Fruit fly (Drosophila melanogaster): ENCODE measurements around the gene CG9701.

CG9701 gene

dm6 chr3L:16708738-16709350, 24.5 kb upstream of the CG9701 start (continued):
- TF ChIP-seq CG42726 (GFP tag; IDR thresholded peaks at IDR 0.05; ENCODE audit: partially characterized antibody): no peak
- peak; percentile 56; the same call in 1 of the 2 replicates for TF ChIP-seq crol (GFP tag; IDR thresholded peaks at IDR 0.05)
- TF ChIP-seq ftz-f1 (GFP tag; optimal IDR thresholded peaks at IDR 0.05): peak; percentile 14
- TF ChIP-seq CG8290 (GFP tag; optimal IDR thresholded peaks at IDR 0.05): no peak
- TF ChIP-seq CG8290 (tag; optimal IDR thresholded peaks at IDR 0.05): no peak
- TF ChIP-seq CG8944 (GFP tag; optimal IDR thresholded peaks at IDR 0.05): no peak
- peak; percentile 56; the same call in 2 of the 4 replicates for TF ChIP-seq chinmo (GFP tag; IDR thresholded peaks at IDR 0.05; ENCODE audit: partially characterized antibody)
- TF ChIP-seq CG9932 (GFP tag; IDR thresholded peaks at IDR 0.05): no peak
- TF ChIP-seq Pdp1 (GFP tag; optimal IDR thresholded peaks at IDR 0.05): peak in 1 of 2 experiments; percentile 4
- TF ChIP-seq sd (tag; optimal IDR thresholded peaks at IDR 0.05): peak; percentile 84
- TF ChIP-seq Rfx (GFP tag; IDR thresholded peaks at IDR 0.05): no peak
- TF ChIP-seq sens (GFP tag): peak; percentile 61
- TF ChIP-seq pros (GFP tag; optimal IDR thresholded peaks at IDR 0.05): peak; percentile 82
- TF ChIP-seq dimm (GFP tag; IDR thresholded peaks at IDR 0.05): no peak
- TF ChIP-seq pan (optimal IDR thresholded peaks at IDR 0.05): no peak
- TF ChIP-seq pan (GFP tag; optimal IDR thresholded peaks at IDR 0.05 in 1 of 2, IDR thresholded peaks at IDR 0.05 in 1 of 2): peak in 1 of 2 experiments; percentile 24
- TF ChIP-seq Deaf1 (tag; optimal IDR thresholded peaks at IDR 0.05): peak; percentile 83
- TF ChIP-seq CG34376 (GFP tag; optimal IDR thresholded peaks at IDR 0.05): peak; percentile 75
- TF ChIP-seq Optix (GFP tag; IDR thresholded peaks at IDR 0.05): 0 out of 3 replicates have a peak, but pooled peaks have one; percentile 20
- TF ChIP-seq D19A (tag; optimal IDR thresholded peaks at IDR 0.05): peak; percentile 32
- TF ChIP-seq Fer1 (GFP tag; optimal IDR thresholded peaks at IDR 0.05): peak; percentile 1
- TF ChIP-seq CG11723 (GFP tag; optimal IDR thresholded peaks at IDR 0.05): no peak
- no peak for TF ChIP-seq NC2α (GFP tag; optimal IDR thresholded peaks at IDR 0.05)
- peak; percentile 25 for TF ChIP-seq CG2678 (tag; optimal IDR thresholded peaks at IDR 0.05)
- TF ChIP-seq CG18599 (GFP tag; optimal IDR thresholded peaks at IDR 0.05): peak; percentile 33
- no peak for TF ChIP-seq hkb (optimal IDR thresholded peaks at IDR 0.05)
- TF ChIP-seq hkb (GFP tag; IDR thresholded peaks at IDR 0.05): 0 out of 2 replicates have a peak, but pooled peaks have one; percentile 20

- TF ChIP-seq CG2678 (tag; optimal IDR thresholded peaks at IDR 0.05) (no peak), scrt (GFP tag; optimal IDR thresholded peaks at IDR 0.05) (no peak), CG12219 (GFP tag; optimal IDR thresholded peaks at IDR 0.05) (no peak), CG16863 (GFP tag; optimal IDR thresholded peaks at IDR 0.05) (no peak), disco-r (GFP tag; optimal IDR thresholded peaks at IDR 0.05) (no peak), CG6854 (GFP tag; optimal IDR thresholded peaks at IDR 0.05) (no peak), gt (GFP tag; IDR thresholded peaks at IDR 0.05) (no peak), CG11696 (GFP tag; IDR thresholded peaks at IDR 0.05) (peak; percentile 85), gem (tag; optimal IDR thresholded peaks at IDR 0.05) (peak; percentile 7), dati (GFP tag; IDR thresholded peaks at IDR 0.05) (no peak), grau (tag; optimal IDR thresholded peaks at IDR 0.05) (no peak), cas (GFP tag; IDR thresholded peaks at IDR 0.05) (no peak), CG32532 (GFP tag; IDR thresholded peaks at IDR 0.05) (peak; percentile 42), CG2199 (GFP tag; IDR thresholded peaks at IDR 0.05) (no peak), wek (GFP tag; optimal IDR thresholded peaks at IDR 0.05) (no peak), hkb (optimal IDR thresholded peaks at IDR 0.05) (no peak), hkb (GFP tag; IDR thresholded peaks at IDR 0.05) (peak; percentile 23; the same call in 1 of the 2 replicates), CG30020 (tag; optimal IDR thresholded peaks at IDR 0.05) (no peak), CG11247 (GFP tag; IDR thresholded peaks at IDR 0.05) (no peak), slbo (GFP tag; IDR thresholded peaks at IDR 0.05) (peak; percentile 28; the same call in 1 of the 2 replicates), lmd (GFP tag; IDR thresholded peaks at IDR 0.05) (no peak), Chrac-16 (GFP tag; optimal IDR thresholded peaks at IDR 0.05) (no peak), vvl (GFP tag; IDR thresholded peaks at IDR 0.05) (peak; percentile 8; the same call in 1 of the 2 replicates), CG1233 (GFP tag; optimal IDR thresholded peaks at IDR 0.05) (no peak), klu (GFP tag; IDR thresholded peaks at IDR 0.05) (no peak), sd (tag; optimal IDR thresholded peaks at IDR 0.05) (peak; percentile 22), pb (GFP tag; optimal IDR thresholded peaks at IDR 0.05) (no peak), CG16779 (GFP tag; IDR thresholded peaks at IDR 0.05) (no peak)
Observed at dm6 chr3L:16709673-16710257, 23.6 kb upstream of the CG9701 start.
